Fruit fly (Drosophila melanogaster): ENCODE measurements around the gene Rsph9.

Gene Rsph9

dm6 chr2L:17427929-17428456 is 15.6 kb upstream of the Rsph9 start (continued):
- TF ChIP-seq CG5953 (GFP tag; IDR thresholded peaks at IDR 0.05) (no peak), CG11504 (tag; optimal IDR thresholded peaks at IDR 0.05) (peak; percentile 22), hkb (optimal IDR thresholded peaks at IDR 0.05) (no peak), hkb (GFP tag; IDR thresholded peaks at IDR 0.05) (0 out of 2 replicates have a peak, but pooled peaks have one; percentile 27), ATbp (GFP tag; optimal IDR thresholded peaks at IDR 0.05) (no peak), gem (tag; optimal IDR thresholded peaks at IDR 0.05) (peak; percentile 7), az2 (GFP tag; optimal IDR thresholded peaks at IDR 0.05) (no peak), CG2202 (tag; optimal IDR thresholded peaks at IDR 0.05) (no peak), stwl (tag; optimal IDR thresholded peaks at IDR 0.05) (no peak), D19B (GFP tag; optimal IDR thresholded peaks at IDR 0.05) (no peak), grau (tag; optimal IDR thresholded peaks at IDR 0.05) (peak; percentile 5), CG8290 (GFP tag; optimal IDR thresholded peaks at IDR 0.05) (no peak), CG8290 (tag; optimal IDR thresholded peaks at IDR 0.05) (peak in 1 of 2 experiments; percentile 49), CG11247 (GFP tag; IDR thresholded peaks at IDR 0.05) (peak; percentile 39; the same call in 1 of the 2 replicates), CG2199 (GFP tag; IDR thresholded peaks at IDR 0.05) (no peak), Aef1 (GFP tag; IDR thresholded peaks at IDR 0.05) (no peak; the same call in 2 of the 3 replicates), CG17385 (GFP tag; optimal IDR thresholded peaks at IDR 0.05) (no peak), HLH3B (GFP tag; IDR thresholded peaks at IDR 0.05) (no peak; the same call in 1 of the 2 replicates), caup (GFP tag; optimal IDR thresholded peaks at IDR 0.05; ENCODE audit: severe bottlenecking) (peak; percentile 36), CG4424 (GFP tag; optimal IDR thresholded peaks at IDR 0.05) (no peak), CG31365 (tag; optimal IDR thresholded peaks at IDR 0.05) (no peak), CG7786 (GFP tag; optimal IDR thresholded peaks at IDR 0.05) (no peak), Vsx1 (GFP tag; optimal IDR thresholded peaks at IDR 0.05) (peak; percentile 37), emc (GFP tag; optimal IDR thresholded peaks at IDR 0.05) (no peak), CG6272 (GFP tag; IDR thresholded peaks at IDR 0.05) (no peak), CG5245 (GFP tag; optimal IDR thresholded peaks at IDR 0.05) (no peak), so (GFP tag; IDR thresholded peaks at IDR 0.05) (peak; percentile 24; the same call in 1 of the 3 replicates), CG18476 (GFP tag; optimal IDR thresholded peaks at IDR 0.05) (no peak), CG3281 (GFP tag; optimal IDR thresholded peaks at IDR 0.05) (no peak), BtbVII (GFP tag; optimal IDR thresholded peaks at IDR 0.05) (no peak), sens-2 (GFP tag; IDR thresholded peaks at IDR 0.05) (no peak), CG1233 (GFP tag; optimal IDR thresholded peaks at IDR 0.05) (no peak), Meics (GFP tag; optimal IDR thresholded peaks at IDR 0.05) (peak; percentile 10), Rfx (GFP tag; IDR thresholded peaks at IDR 0.05) (0 out of 2 replicates have a peak, but pooled peaks have one; percentile 15), tgo (GFP tag; IDR thresholded peaks at IDR 0.05) (0 out of 3 replicates have a peak, but pooled peaks have one; percentile 24), CG12659 (GFP tag; optimal IDR thresholded peaks at IDR 0.05) (peak; percentile 28), NC2α (GFP tag; optimal IDR thresholded peaks at IDR 0.05) (no peak), pfk (GFP tag; optimal IDR thresholded peaks at IDR 0.05) (no peak), Jarid2 (GFP tag; optimal IDR thresholded peaks at IDR 0.05) (peak; percentile 90), CG10274 (GFP tag; optimal IDR thresholded peaks at IDR 0.05) (no peak), run (tag; optimal IDR thresholded peaks at IDR 0.05) (no peak), crp (GFP tag; optimal IDR thresholded peaks at IDR 0.05) (no peak), Med (GFP tag) (peak; percentile 76), pnt (GFP tag; optimal IDR thresholded peaks at IDR 0.05) (no peak), otp (GFP tag; IDR thresholded peaks at IDR 0.05) (peak; percentile 40; the same call in 1 of the 3 replicates), CG7987 (GFP tag; optimal IDR thresholded peaks at IDR 0.05) (peak; percentile 19), Xbp1 (GFP tag; optimal IDR thresholded peaks at IDR 0.05) (no peak), CG3847 (GFP tag; IDR thresholded peaks at IDR 0.05) (no peak), Fer2 (tag; optimal IDR thresholded peaks at IDR 0.05) (no peak), zfh2 (GFP tag; optimal IDR thresholded peaks at IDR 0.05) (no peak), z (GFP tag; IDR thresholded peaks at IDR 0.05) (peak; percentile 33; the same call in 1 of the 3 replicates)
